Fruit fly (Drosophila melanogaster) whole organism, adult: ENCODE results near the gene Cortactin.

Source experiments
- CG11617 ChIP-seq: fragments of 200-800 bp; sonication (Bioruptor generic); optimal IDR thresholded peaks from 2 replicates; lab custom pipeline; 2017; ENCODE audit warnings: mild to moderate bottlenecking, missing biosample characterization, missing genetic modification reagents, missing genetic modification characterization
- CG12768 ChIP-seq: fragments of 200-800 bp; sonication (Bioruptor generic); optimal IDR thresholded peaks from 2 replicates; lab custom pipeline; 2017; ENCODE audit warnings: missing biosample characterization, missing genetic modification characterization, mild to moderate bottlenecking, moderate library complexity, missing genetic modification reagents
- CG14711 ChIP-seq: fragments of 200-800 bp; sonication (Bioruptor generic); optimal IDR thresholded peaks from 2 replicates; lab custom pipeline; 2018; ENCODE audit warnings: missing biosample characterization, mild to moderate bottlenecking, missing genetic modification characterization, moderate library complexity
- CG1620 ChIP-seq: fragments of 200-800 bp; sonication (Bioruptor generic); optimal IDR thresholded peaks from 2 replicates; lab custom pipeline; 2016; ENCODE audit warnings: missing biosample characterization, missing genetic modification characterization
- CG33017 ChIP-seq: fragments of 200-800 bp; sonication (Bioruptor generic); optimal IDR thresholded peaks from 2 replicates; lab custom pipeline; 2018; ENCODE audit warnings: missing biosample characterization, mild to moderate bottlenecking, missing genetic modification characterization, moderate library complexity
- CG5204 ChIP-seq: fragments of 200-800 bp; sonication (Bioruptor generic); optimal IDR thresholded peaks from 2 replicates; lab custom pipeline; 2016; ENCODE audit warnings: missing biosample characterization, missing genetic modification characterization
- CG7045 ChIP-seq: fragments of 200-800 bp; sonication (Bioruptor generic); optimal IDR thresholded peaks from 2 replicates; lab custom pipeline; 2017; ENCODE audit warnings: missing biosample characterization, mild to moderate bottlenecking, missing genetic modification characterization
- CG7101 ChIP-seq: fragments of 200-800 bp; sonication (Bioruptor generic); optimal IDR thresholded peaks from 2 replicates; lab custom pipeline; 2018; ENCODE audit warnings: missing biosample characterization, mild to moderate bottlenecking, missing genetic modification characterization, moderate library complexity
- Clk ChIP-seq: fragments of 200-800 bp; sonication (Bioruptor generic); optimal IDR thresholded peaks from 2 replicates; lab custom pipeline; 2017; ENCODE audit warnings: missing biosample characterization, missing genetic modification characterization
- Crg-1 ChIP-seq: fragments of 200-800 bp; sonication (Bioruptor generic); optimal IDR thresholded peaks from 2 replicates; lab custom pipeline; 2016; ENCODE audit warnings: missing biosample characterization, missing genetic modification characterization
- Hr96 ChIP-seq: fragments of 200-800 bp; sonication (Bioruptor generic); optimal IDR thresholded peaks from 2 replicates; lab custom pipeline; 2016; ENCODE audit warnings: missing biosample characterization, missing genetic modification characterization
- Mnt ChIP-seq: fragments of 200-800 bp; sonication (Bioruptor generic); optimal IDR thresholded peaks from 2 replicates; lab custom pipeline; 2016; ENCODE audit warnings: missing biosample characterization, mild to moderate bottlenecking, missing genetic modification characterization
- bab1 ChIP-seq: fragments of 200-800 bp; sonication (Bioruptor generic); optimal IDR thresholded peaks from 3 replicates; lab custom pipeline; 2019; ENCODE audit warnings: missing biosample characterization, mild to moderate bottlenecking, missing genetic modification characterization, moderate library complexity
- cic ChIP-seq: fragments of 200-800 bp; sonication (Bioruptor generic); optimal IDR thresholded peaks from 2 replicates; lab custom pipeline; 2017; ENCODE audit warnings: missing biosample characterization, mild to moderate bottlenecking, missing genetic modification characterization, moderate library complexity
- cnc ChIP-seq, 2 experiments: fragments of >200 bp; optimal IDR thresholded peaks; 2 replicates each; lab custom pipeline; 2017
- kay ChIP-seq: fragments of 200-800 bp; sonication (Bioruptor generic); peaks from one replicate; lab custom pipeline; 2016; ENCODE audit warnings: missing biosample characterization, missing genetic modification characterization, borderline replicate concordance
- ovo ChIP-seq: fragments of 200-800 bp; sonication (Bioruptor generic); optimal IDR thresholded peaks from 2 replicates; lab custom pipeline; 2016; ENCODE audit warnings: missing biosample characterization, missing genetic modification characterization
- pad ChIP-seq: fragments of 200-800 bp; sonication (Bioruptor generic); optimal IDR thresholded peaks from 3 replicates; lab custom pipeline; 2017; ENCODE audit warnings: missing biosample characterization, missing genetic modification characterization, mild to moderate bottlenecking, moderate library complexity, missing genetic modification reagents
- tj ChIP-seq: fragments of 200-800 bp; sonication (Bioruptor generic); optimal IDR thresholded peaks from 3 replicates; lab custom pipeline; 2017; ENCODE audit warnings: missing biosample characterization, mild to moderate bottlenecking, missing genetic modification characterization, moderate library complexity
- toe ChIP-seq: fragments of 200-800 bp; sonication (Bioruptor generic); optimal IDR thresholded peaks from 2 replicates; lab custom pipeline; 2016; ENCODE audit warnings: missing biosample characterization, missing genetic modification characterization

Gene Cortactin

DNA sequence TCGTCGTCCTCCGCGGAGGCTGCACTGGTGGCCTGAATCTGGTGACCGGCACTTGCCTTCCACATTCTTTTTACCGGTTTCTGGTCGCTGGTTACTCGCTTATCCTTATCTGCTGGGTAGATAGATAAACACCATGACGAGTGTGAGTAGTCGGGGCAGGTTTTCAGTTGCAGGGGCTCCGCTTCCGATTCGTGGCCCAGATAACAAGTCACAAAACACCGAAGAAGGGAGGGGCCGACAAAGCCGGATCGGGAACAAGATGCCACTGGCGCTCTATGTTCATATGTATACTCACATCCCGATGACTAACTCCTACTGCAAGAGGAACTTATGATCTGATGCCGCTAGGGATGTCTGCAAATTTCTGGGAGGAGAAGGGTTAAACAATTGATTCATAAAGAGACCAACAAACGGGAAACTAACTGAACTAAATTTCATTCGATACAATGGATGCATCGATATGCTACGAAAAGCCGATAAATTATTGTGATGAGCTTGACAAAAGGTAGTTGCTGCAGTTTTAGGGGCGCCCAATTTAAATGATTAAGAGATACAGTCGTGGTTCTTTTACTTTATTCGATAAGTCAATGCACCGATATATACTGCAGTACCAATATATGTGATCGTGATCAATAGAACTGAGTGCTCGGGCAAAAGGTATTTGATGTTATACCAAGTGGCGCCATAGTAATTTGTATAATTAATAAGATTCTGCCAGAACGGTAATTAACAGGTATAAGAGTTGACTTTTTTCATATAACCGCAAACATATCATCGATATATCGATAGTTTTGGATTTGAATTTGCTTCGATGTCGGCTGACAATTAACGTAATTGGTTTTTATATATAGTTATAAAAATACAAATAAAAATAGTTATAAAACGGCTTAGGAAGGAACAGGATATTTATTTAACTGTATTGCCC is at the start of gene Cortactin:
Gene Cortactin, minus strand, starts transcription at position 472 of the 925 bp plus-strand sequence.
- TF ChIP-seq ovo (GFP tag; lab: Kevin White, UChicago) (no peak), kay (GFP tag; lab: Kevin White, UChicago) (peak; percentile 73), cic (GFP tag; lab: Kevin White, UChicago) (peak; percentile 3), CG1620 (peak; percentile 15), Hr96 (GFP tag; lab: Kevin White, UChicago) (no peak), bab1 (GFP tag; lab: Kevin White, UChicago) (no peak), CG7045 (GFP tag; lab: Kevin White, UChicago) (no peak), pad (GFP tag; lab: Kevin White, UChicago) (peak; percentile 88)

DNA sequence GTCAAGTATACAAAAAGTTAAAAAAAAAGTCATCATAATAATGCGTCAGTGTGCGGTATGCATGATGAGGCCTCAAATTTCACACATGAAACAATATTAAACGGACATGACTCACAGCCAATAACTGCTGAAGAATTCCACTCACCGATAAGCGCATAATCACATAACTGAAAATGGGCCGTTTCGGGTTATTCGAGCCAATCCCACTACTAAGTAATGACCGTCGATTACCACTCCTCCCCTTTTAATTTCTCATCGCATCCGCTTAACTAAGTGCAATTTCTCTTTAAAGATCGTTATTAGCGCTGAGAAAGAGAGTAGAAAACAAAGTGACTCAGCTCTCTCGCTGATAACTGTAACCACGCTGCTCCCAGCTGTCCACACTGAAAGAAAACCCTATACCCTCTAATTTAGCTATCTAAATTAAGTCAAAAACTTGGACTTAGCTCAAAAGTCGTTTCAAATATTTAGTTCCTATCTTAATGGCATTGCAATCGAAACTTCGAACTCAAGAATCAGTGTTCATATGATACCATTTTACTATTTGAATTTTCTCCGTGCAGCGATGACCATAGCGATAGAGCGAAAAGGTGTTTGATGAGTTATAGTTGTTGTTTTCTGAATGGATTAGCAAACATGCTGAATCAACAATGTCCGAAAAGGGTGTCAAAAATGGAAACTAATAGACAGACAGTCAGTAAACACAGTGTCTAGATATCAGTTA is 48.6 kb upstream of the Cortactin start:
- TF ChIP-seq Mnt (GFP tag; lab: Kevin White, UChicago): peak; percentile 43
- peak; percentile 77 for TF ChIP-seq CG7101 (tag; lab: Kevin White, UChicago)
- TF ChIP-seq kay (GFP tag; lab: Kevin White, UChicago): no peak
- TF ChIP-seq CG1620: peak; percentile 58
- TF ChIP-seq Clk: no peak
- peak; percentile 81 for TF ChIP-seq ovo (GFP tag; lab: Kevin White, UChicago)
- peak; percentile 81 for TF ChIP-seq bab1 (GFP tag; lab: Kevin White, UChicago)
- TF ChIP-seq Crg-1 (GFP tag; lab: Kevin White, UChicago): peak; percentile 48
- peak; percentile 86 for TF ChIP-seq CG33017 (tag; lab: Kevin White, UChicago)
- TF ChIP-seq CG14711: peak; percentile 75
- peak; percentile 9 for TF ChIP-seq cic (GFP tag; lab: Kevin White, UChicago)
- no peak for TF ChIP-seq cnc (optimal IDR thresholded peaks at IDR 0.05; lab: Kevin White, UChicago)
- TF ChIP-seq Hr96 (GFP tag; lab: Kevin White, UChicago): no peak
- no peak for TF ChIP-seq CG5204 (GFP tag; lab: Kevin White, UChicago)
- peak; percentile 40 for TF ChIP-seq tj (GFP tag; lab: Kevin White, UChicago)
- TF ChIP-seq CG7045 (GFP tag; lab: Kevin White, UChicago): peak; percentile 7
- TF ChIP-seq pad (GFP tag; lab: Kevin White, UChicago): no peak
- TF ChIP-seq toe (GFP tag; lab: Kevin White, UChicago): no peak
- peak; percentile 76 for TF ChIP-seq CG11617 (GFP tag; lab: Kevin White, UChicago)
- TF ChIP-seq CG12768 (GFP tag; lab: Kevin White, UChicago): peak; percentile 57

DNA sequence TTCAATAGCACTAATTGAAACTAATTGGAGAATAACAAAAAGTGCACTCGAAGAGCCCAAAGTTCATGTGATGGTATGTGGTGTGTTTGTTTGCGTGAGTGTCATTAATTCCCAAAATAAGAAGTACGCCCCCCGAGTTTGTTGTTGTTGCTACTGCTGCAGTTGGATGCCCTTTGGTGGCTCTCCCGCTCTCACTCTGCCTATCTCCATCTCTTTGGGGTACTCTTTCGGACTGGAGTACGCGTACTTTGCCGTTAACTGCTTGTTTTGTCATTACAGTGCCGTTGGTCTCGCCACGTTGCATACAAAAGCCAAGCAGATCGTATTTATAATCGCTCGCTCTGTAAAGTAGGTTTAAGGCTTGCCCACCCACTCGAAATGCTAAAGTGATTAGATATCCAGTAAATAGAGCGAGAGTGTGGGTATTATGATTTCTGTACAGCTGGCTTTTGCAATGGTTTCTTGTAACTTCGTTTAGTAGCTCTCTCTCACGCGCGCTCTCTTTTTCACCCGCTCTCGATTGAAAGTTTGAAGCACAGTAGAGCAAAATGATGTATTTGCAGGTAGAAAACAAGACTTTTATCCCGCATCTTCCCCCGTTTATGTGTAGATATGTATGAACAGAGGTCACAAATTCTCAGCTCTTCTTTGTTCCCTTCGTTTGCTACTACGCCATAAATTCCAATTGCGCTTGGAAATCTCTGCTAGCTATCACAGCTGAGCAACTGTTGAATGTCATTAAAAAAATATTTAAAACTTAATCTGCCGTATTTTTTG is 47.9 kb upstream of the Cortactin start:
- TF ChIP-seq kay (GFP tag; lab: Kevin White, UChicago) (no peak), tj (GFP tag; lab: Kevin White, UChicago) (peak; percentile 8), Clk (no peak), CG11617 (GFP tag; lab: Kevin White, UChicago) (no peak), CG12768 (GFP tag; lab: Kevin White, UChicago) (peak; percentile 64), CG33017 (tag; lab: Kevin White, UChicago) (no peak), CG7101 (tag; lab: Kevin White, UChicago) (no peak), toe (GFP tag; lab: Kevin White, UChicago) (no peak), CG7045 (GFP tag; lab: Kevin White, UChicago) (no peak), pad (GFP tag; lab: Kevin White, UChicago) (peak; percentile 91), bab1 (GFP tag; lab: Kevin White, UChicago) (no peak), CG14711 (no peak), cnc (optimal IDR thresholded peaks at IDR 0.05; lab: Kevin White, UChicago) (no peak), cic (GFP tag; lab: Kevin White, UChicago) (peak; percentile 62), CG5204 (GFP tag; lab: Kevin White, UChicago) (no peak), ovo (GFP tag; lab: Kevin White, UChicago) (peak; percentile 21), Mnt (GFP tag; lab: Kevin White, UChicago) (peak; percentile 17), Hr96 (GFP tag; lab: Kevin White, UChicago) (no peak), Crg-1 (GFP tag; lab: Kevin White, UChicago) (no peak), CG1620 (no peak)

dm6 chr3R:21111046-21111480 is 46.8 kb upstream of the Cortactin start, which contains the start of gene Rab11:
Rab11 (plus strand) TSS chr3R:21111408.
- TF ChIP-seq CG7045 (GFP tag; lab: Kevin White, UChicago) (peak; percentile 39), kay (GFP tag; lab: Kevin White, UChicago) (no peak), CG11617 (GFP tag; lab: Kevin White, UChicago) (peak; percentile 78), CG33017 (tag; lab: Kevin White, UChicago) (peak; percentile 7), tj (GFP tag; lab: Kevin White, UChicago) (peak; percentile 30), Hr96 (GFP tag; lab: Kevin White, UChicago) (no peak), CG1620 (peak; percentile 60), CG7101 (tag; lab: Kevin White, UChicago) (peak; percentile 52), cnc (optimal IDR thresholded peaks at IDR 0.05; lab: Kevin White, UChicago) (no peak), cic (GFP tag; lab: Kevin White, UChicago) (no peak), Clk (peak; percentile 3), Mnt (GFP tag; lab: Kevin White, UChicago) (peak; percentile 62), ovo (GFP tag; lab: Kevin White, UChicago) (peak; percentile 33), toe (GFP tag; lab: Kevin White, UChicago) (no peak), CG14711 (peak; percentile 39), bab1 (GFP tag; lab: Kevin White, UChicago) (peak; percentile 75), CG5204 (GFP tag; lab: Kevin White, UChicago) (no peak), pad (GFP tag; lab: Kevin White, UChicago) (peak; percentile 26), CG12768 (GFP tag; lab: Kevin White, UChicago) (no peak), Crg-1 (GFP tag; lab: Kevin White, UChicago) (peak; percentile 54)
